Fruit fly (Drosophila melanogaster) whole organism, adult: ENCODE results near the gene CG14839.

Source experiments
- CG11617 ChIP-seq: fragments of 200-800 bp; sonication (Bioruptor generic); optimal IDR thresholded peaks from 2 replicates; lab custom pipeline; 2017; ENCODE audit warnings: mild to moderate bottlenecking, missing biosample characterization, missing genetic modification reagents, missing genetic modification characterization
- CG12768 ChIP-seq: fragments of 200-800 bp; sonication (Bioruptor generic); optimal IDR thresholded peaks from 2 replicates; lab custom pipeline; 2017; ENCODE audit warnings: missing biosample characterization, missing genetic modification characterization, mild to moderate bottlenecking, moderate library complexity, missing genetic modification reagents
- CG14711 ChIP-seq: fragments of 200-800 bp; sonication (Bioruptor generic); optimal IDR thresholded peaks from 2 replicates; lab custom pipeline; 2018; ENCODE audit warnings: missing biosample characterization, mild to moderate bottlenecking, missing genetic modification characterization, moderate library complexity
- CG1620 ChIP-seq: fragments of 200-800 bp; sonication (Bioruptor generic); optimal IDR thresholded peaks from 2 replicates; lab custom pipeline; 2016; ENCODE audit warnings: missing biosample characterization, missing genetic modification characterization
- CG33017 ChIP-seq: fragments of 200-800 bp; sonication (Bioruptor generic); optimal IDR thresholded peaks from 2 replicates; lab custom pipeline; 2018; ENCODE audit warnings: missing biosample characterization, mild to moderate bottlenecking, missing genetic modification characterization, moderate library complexity
- CG5204 ChIP-seq: fragments of 200-800 bp; sonication (Bioruptor generic); optimal IDR thresholded peaks from 2 replicates; lab custom pipeline; 2016; ENCODE audit warnings: missing biosample characterization, missing genetic modification characterization
- CG7045 ChIP-seq: fragments of 200-800 bp; sonication (Bioruptor generic); optimal IDR thresholded peaks from 2 replicates; lab custom pipeline; 2017; ENCODE audit warnings: missing biosample characterization, mild to moderate bottlenecking, missing genetic modification characterization
- CG7101 ChIP-seq: fragments of 200-800 bp; sonication (Bioruptor generic); optimal IDR thresholded peaks from 2 replicates; lab custom pipeline; 2018; ENCODE audit warnings: missing biosample characterization, mild to moderate bottlenecking, missing genetic modification characterization, moderate library complexity
- Clk ChIP-seq: fragments of 200-800 bp; sonication (Bioruptor generic); optimal IDR thresholded peaks from 2 replicates; lab custom pipeline; 2017; ENCODE audit warnings: missing biosample characterization, missing genetic modification characterization
- Crg-1 ChIP-seq: fragments of 200-800 bp; sonication (Bioruptor generic); optimal IDR thresholded peaks from 2 replicates; lab custom pipeline; 2016; ENCODE audit warnings: missing biosample characterization, missing genetic modification characterization
- Hr96 ChIP-seq: fragments of 200-800 bp; sonication (Bioruptor generic); optimal IDR thresholded peaks from 2 replicates; lab custom pipeline; 2016; ENCODE audit warnings: missing biosample characterization, missing genetic modification characterization
- Mnt ChIP-seq: fragments of 200-800 bp; sonication (Bioruptor generic); optimal IDR thresholded peaks from 2 replicates; lab custom pipeline; 2016; ENCODE audit warnings: missing biosample characterization, mild to moderate bottlenecking, missing genetic modification characterization
- bab1 ChIP-seq: fragments of 200-800 bp; sonication (Bioruptor generic); optimal IDR thresholded peaks from 3 replicates; lab custom pipeline; 2019; ENCODE audit warnings: missing biosample characterization, mild to moderate bottlenecking, missing genetic modification characterization, moderate library complexity
- cic ChIP-seq: fragments of 200-800 bp; sonication (Bioruptor generic); optimal IDR thresholded peaks from 2 replicates; lab custom pipeline; 2017; ENCODE audit warnings: missing biosample characterization, mild to moderate bottlenecking, missing genetic modification characterization, moderate library complexity
- cnc ChIP-seq, 2 experiments: fragments of >200 bp; optimal IDR thresholded peaks; 2 replicates each; lab custom pipeline; 2017
- kay ChIP-seq: fragments of 200-800 bp; sonication (Bioruptor generic); peaks from one replicate; lab custom pipeline; 2016; ENCODE audit warnings: missing biosample characterization, missing genetic modification characterization, borderline replicate concordance
- ovo ChIP-seq: fragments of 200-800 bp; sonication (Bioruptor generic); optimal IDR thresholded peaks from 2 replicates; lab custom pipeline; 2016; ENCODE audit warnings: missing biosample characterization, missing genetic modification characterization
- pad ChIP-seq: fragments of 200-800 bp; sonication (Bioruptor generic); optimal IDR thresholded peaks from 3 replicates; lab custom pipeline; 2017; ENCODE audit warnings: missing biosample characterization, missing genetic modification characterization, mild to moderate bottlenecking, moderate library complexity, missing genetic modification reagents
- tj ChIP-seq: fragments of 200-800 bp; sonication (Bioruptor generic); optimal IDR thresholded peaks from 3 replicates; lab custom pipeline; 2017; ENCODE audit warnings: missing biosample characterization, mild to moderate bottlenecking, missing genetic modification characterization, moderate library complexity
- toe ChIP-seq: fragments of 200-800 bp; sonication (Bioruptor generic); optimal IDR thresholded peaks from 2 replicates; lab custom pipeline; 2016; ENCODE audit warnings: missing biosample characterization, missing genetic modification characterization

The CG14839 gene

dm6 chr3R:14244577-14244976 is 17.6 kb upstream of the CG14839 start, which contains the start of gene CG43291:
Gene CG43291, minus strand, starts transcription at chr3R:14244677.
- TF ChIP-seq CG1620 (GFP tag; lab: Kevin White, UChicago) = no peak
- no peak for TF ChIP-seq CG7101 (tag; lab: Kevin White, UChicago)
- no peak for TF ChIP-seq CG12768 (GFP tag; lab: Kevin White, UChicago)
- no peak for TF ChIP-seq pad (GFP tag; lab: Kevin White, UChicago)
- no peak for TF ChIP-seq CG14711 (tag; lab: Kevin White, UChicago)
- TF ChIP-seq CG7045 (GFP tag; lab: Kevin White, UChicago) = no peak
- TF ChIP-seq CG5204 (GFP tag; lab: Kevin White, UChicago) = no peak
- no peak for TF ChIP-seq cic (GFP tag; lab: Kevin White, UChicago)
- no peak for TF ChIP-seq tj
- no peak for TF ChIP-seq toe (GFP tag; lab: Kevin White, UChicago)
- TF ChIP-seq Mnt (GFP tag; lab: Kevin White, UChicago) = no peak
- no peak for TF ChIP-seq bab1 (GFP tag; lab: Kevin White, UChicago)

DNA sequence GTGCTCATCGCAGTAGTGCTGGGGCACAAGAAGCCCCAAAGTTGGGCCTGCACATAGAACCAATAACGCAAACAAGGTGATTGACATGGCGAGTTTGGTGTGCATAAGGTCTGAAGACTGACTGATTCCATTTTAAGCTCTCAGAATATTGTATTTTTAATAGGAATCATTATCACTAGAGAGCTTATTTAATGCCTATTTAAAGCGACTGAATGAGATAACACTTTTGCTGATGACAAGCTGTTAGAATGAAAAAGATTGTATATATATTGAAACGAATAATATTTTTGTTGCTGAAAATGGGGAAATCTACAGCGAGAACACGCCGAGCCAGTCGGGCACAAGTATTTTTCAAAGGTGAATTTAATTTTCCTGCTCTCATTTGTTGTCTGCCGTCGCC is 16.8 kb upstream of the CG14839 start, which contains the start of gene CG9616:
TSS of gene CG9616 (minus strand) at position 101 of the 400 bp plus-strand sequence.
- no peak for TF ChIP-seq CG5204 (GFP tag; lab: Kevin White, UChicago)
- no peak for TF ChIP-seq CG14711 (tag; lab: Kevin White, UChicago)
- TF ChIP-seq cic (GFP tag; lab: Kevin White, UChicago) = no peak

DNA sequence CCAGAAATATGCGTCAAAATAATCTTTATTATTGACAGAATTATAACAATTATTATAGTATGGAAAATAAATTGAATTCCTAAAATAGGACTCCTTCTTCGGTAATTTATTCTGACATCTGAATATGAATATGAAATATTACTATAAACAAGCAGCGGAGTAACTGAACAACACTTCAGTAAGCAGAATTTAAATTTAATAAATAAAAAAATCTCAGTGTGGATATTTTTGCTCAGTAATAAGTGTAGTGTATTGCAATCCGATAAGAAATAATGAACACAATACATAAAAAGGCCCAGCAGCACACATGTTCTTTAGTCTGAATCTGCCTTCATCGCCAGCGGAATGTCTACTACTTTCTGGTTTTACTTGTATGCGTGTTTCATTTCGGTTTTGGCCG is 6.4 kb upstream of the CG14839 start, which contains the start of gene CG43179:
TSS of gene CG43179 (plus strand) at position 301 of the 400 bp plus-strand sequence.
- TF ChIP-seq tj = no peak
- TF ChIP-seq cnc (optimal IDR thresholded peaks at IDR 0.05; lab: Kevin White, UChicago) = no peak
- TF ChIP-seq CG11617 (GFP tag; lab: Kevin White, UChicago) = no peak
- no peak for TF ChIP-seq pad (GFP tag; lab: Kevin White, UChicago)
- TF ChIP-seq CG7045 (GFP tag; lab: Kevin White, UChicago) = no peak
- no peak for TF ChIP-seq CG12768 (GFP tag; lab: Kevin White, UChicago)
- TF ChIP-seq toe (GFP tag; lab: Kevin White, UChicago) = no peak
- TF ChIP-seq CG33017 (tag; lab: Kevin White, UChicago) = no peak
- no peak for TF ChIP-seq Clk (GFP tag; lab: Kevin White, UChicago)
- TF ChIP-seq Hr96 (GFP tag; lab: Kevin White, UChicago) = no peak
- TF ChIP-seq CG7101 (tag; lab: Kevin White, UChicago) = no peak
- TF ChIP-seq CG14711 (tag; lab: Kevin White, UChicago) = no peak

- TF ChIP-seq kay (GFP tag; lab: Kevin White, UChicago) (peak; percentile 27), Hr96 (GFP tag; lab: Kevin White, UChicago) (no peak), cnc (optimal IDR thresholded peaks at IDR 0.05; lab: Kevin White, UChicago) (no peak), CG5204 (GFP tag; lab: Kevin White, UChicago) (no peak), CG1620 (GFP tag; lab: Kevin White, UChicago) (no peak), CG7101 (tag; lab: Kevin White, UChicago) (no peak)
These were observed 2.4 kb upstream of the CG14839 start, which contains the start of gene MetRS-m for dm6 chr3R:14259821-14260220. Gene MetRS-m, minus strand, starts transcription at chr3R:14259991.

DNA sequence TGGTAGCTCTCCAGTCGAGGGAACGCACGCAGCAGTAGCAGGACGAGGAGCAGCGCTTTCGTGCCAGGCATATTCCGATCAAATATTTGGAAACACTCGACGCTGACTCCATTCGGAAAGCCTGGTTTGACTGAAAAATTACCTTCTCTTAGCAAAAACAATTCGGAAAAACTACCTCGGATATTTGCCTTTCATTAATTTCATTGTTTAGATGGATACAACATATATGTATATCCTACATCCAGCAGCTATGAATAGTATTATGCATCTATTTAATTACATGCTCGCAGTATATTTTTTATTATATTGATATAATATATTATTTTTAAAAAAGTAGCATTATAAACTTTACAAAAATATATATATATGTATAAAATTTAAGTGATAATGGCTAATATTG is 1.1 kb upstream of the CG14839 start, which contains the start of gene CG14840:
TSS of gene CG14840 (minus strand) at position 101 of the 400 bp plus-strand sequence.
- TF ChIP-seq CG5204 (GFP tag; lab: Kevin White, UChicago) (no peak), bab1 (GFP tag; lab: Kevin White, UChicago) (no peak), toe (GFP tag; lab: Kevin White, UChicago) (no peak), CG7045 (GFP tag; lab: Kevin White, UChicago) (no peak), CG33017 (tag; lab: Kevin White, UChicago) (no peak), CG1620 (GFP tag; lab: Kevin White, UChicago) (no peak), tj (no peak), CG7101 (tag; lab: Kevin White, UChicago) (no peak)

dm6 chr3R:14275519-14276172 is 13.5 kb downstream of the CG14839 start:
- no peak for TF ChIP-seq CG7101 (tag; lab: Kevin White, UChicago)
- TF ChIP-seq kay (GFP tag; lab: Kevin White, UChicago) = no peak
- no peak for TF ChIP-seq Crg-1 (GFP tag; lab: Kevin White, UChicago)
- TF ChIP-seq CG11617 (GFP tag; lab: Kevin White, UChicago) = no peak
- no peak for TF ChIP-seq cic (GFP tag; lab: Kevin White, UChicago)
- TF ChIP-seq bab1 (GFP tag; lab: Kevin White, UChicago) = no peak
- TF ChIP-seq CG5204 (GFP tag; lab: Kevin White, UChicago) = no peak
- TF ChIP-seq ovo = no peak
- no peak for TF ChIP-seq tj
- TF ChIP-seq cnc (optimal IDR thresholded peaks at IDR 0.05; lab: Kevin White, UChicago) = no peak
- TF ChIP-seq pad (GFP tag; lab: Kevin White, UChicago) = no peak
- TF ChIP-seq Mnt (GFP tag; lab: Kevin White, UChicago) = no peak
- TF ChIP-seq CG14711 (tag; lab: Kevin White, UChicago) = no peak
- no peak for TF ChIP-seq Hr96 (GFP tag; lab: Kevin White, UChicago)
- no peak for TF ChIP-seq CG7045 (GFP tag; lab: Kevin White, UChicago)
- TF ChIP-seq CG33017 (tag; lab: Kevin White, UChicago) = no peak
- no peak for TF ChIP-seq CG1620 (GFP tag; lab: Kevin White, UChicago)
- no peak for TF ChIP-seq toe (GFP tag; lab: Kevin White, UChicago)
